Fruit fly (Drosophila melanogaster): Measurements from ENCODE around the gene Miro.

Miro gene

DNA sequence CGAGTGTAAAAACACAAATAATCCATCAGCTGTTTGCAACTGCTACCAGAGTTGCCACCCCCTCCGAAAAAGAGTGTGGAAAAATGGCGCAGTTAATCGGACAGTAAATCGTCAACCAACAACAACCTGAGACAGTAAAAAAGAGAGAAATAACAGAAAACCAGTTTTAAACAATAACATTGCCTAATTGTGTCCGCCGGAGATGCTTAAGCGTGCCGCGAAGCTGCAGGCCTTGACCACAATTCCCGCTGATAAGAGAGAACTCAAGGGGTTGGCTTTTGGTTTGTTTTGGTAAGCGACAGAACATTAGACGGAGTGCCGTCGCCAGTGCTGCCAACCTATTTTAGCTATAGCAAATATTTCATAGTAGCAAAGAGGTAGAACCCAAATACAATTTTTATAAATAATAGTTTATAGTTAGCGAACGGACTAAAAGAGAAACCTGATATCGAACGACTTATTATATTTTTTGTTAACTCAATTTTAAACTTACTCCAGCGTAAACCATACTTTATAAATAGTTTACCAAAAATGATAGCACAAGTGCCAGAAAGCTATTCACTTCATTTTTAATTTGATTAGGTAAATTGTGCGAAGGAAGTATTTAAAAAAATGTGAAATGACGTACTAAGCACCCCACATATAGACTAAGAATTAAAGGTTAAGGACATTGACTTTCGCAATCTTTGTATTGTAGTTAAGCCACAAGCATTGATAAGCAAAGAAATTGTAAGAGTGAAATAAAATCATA lies 12.2 kb upstream of the Miro start, which contains the start of the genes Atg6 and Pisd (continued):
- peak; percentile 28; the same call in 1 of the 2 replicates for TF ChIP-seq CG14441 (GFP tag; IDR thresholded peaks at IDR 0.05)
- no peak for TF ChIP-seq twi (tag; optimal IDR thresholded peaks at IDR 0.05)
- TF ChIP-seq CG13775 (GFP tag; optimal IDR thresholded peaks at IDR 0.05) = no peak
- TF ChIP-seq rib (GFP tag; IDR thresholded peaks at IDR 0.05) = 0 out of 2 replicates have a peak, but pooled peaks have one; percentile 33
- peak; percentile 8 for TF ChIP-seq Deaf1 (tag; optimal IDR thresholded peaks at IDR 0.05)
- peak; percentile 52; the same call in 1 of the 3 replicates for TF ChIP-seq otp (GFP tag; IDR thresholded peaks at IDR 0.05)
- peak; percentile 15 for TF ChIP-seq CG7839 (tag; optimal IDR thresholded peaks at IDR 0.05)
- no peak for TF ChIP-seq ERR (GFP tag; optimal IDR thresholded peaks at IDR 0.05)
- no peak for TF ChIP-seq knrl (GFP tag; IDR thresholded peaks at IDR 0.05; ENCODE audit: partially characterized antibody)
- TF ChIP-seq h (optimal IDR thresholded peaks at IDR 0.05) = no peak
- TF ChIP-seq trh (GFP tag; optimal IDR thresholded peaks at IDR 0.05) = no peak
- TF ChIP-seq CG7372 (GFP tag; IDR thresholded peaks at IDR 0.05) = no peak
- TF ChIP-seq CG12236 (GFP tag; optimal IDR thresholded peaks at IDR 0.05) = no peak
- TF ChIP-seq Myb (GFP tag; optimal IDR thresholded peaks at IDR 0.05) = peak; percentile 32
- no peak for TF ChIP-seq D19A (tag; optimal IDR thresholded peaks at IDR 0.05)
- no peak for TF ChIP-seq ro (GFP tag; IDR thresholded peaks at IDR 0.05)
- TF ChIP-seq ttk (GFP tag; IDR thresholded peaks at IDR 0.05) = peak; percentile 50; the same call in 1 of the 2 replicates
- no peak for TF ChIP-seq lov (optimal IDR thresholded peaks at IDR 0.05)
- TF ChIP-seq lov (GFP tag; IDR thresholded peaks at IDR 0.05) = no peak
- no peak for TF ChIP-seq CG3726 (GFP tag; IDR thresholded peaks at IDR 0.05)
- no peak for TF ChIP-seq MTF-1 (GFP tag; optimal IDR thresholded peaks at IDR 0.05; ENCODE audit: borderline replicate concordance)
- no peak for TF ChIP-seq CG18764 (GFP tag; optimal IDR thresholded peaks at IDR 0.05)
- no peak for TF ChIP-seq Oaz (GFP tag; IDR thresholded peaks at IDR 0.05)
- TF ChIP-seq pb (GFP tag; optimal IDR thresholded peaks at IDR 0.05) = no peak
- TF ChIP-seq ara (GFP tag; IDR thresholded peaks at IDR 0.05) = no peak
- TF ChIP-seq crc (GFP tag; optimal IDR thresholded peaks at IDR 0.05) = no peak
- TF ChIP-seq Dek (tag; optimal IDR thresholded peaks at IDR 0.05) = no peak
- TF ChIP-seq CrebB (tag; optimal IDR thresholded peaks at IDR 0.05) = peak; percentile 40
- TF ChIP-seq CG30020 (tag; optimal IDR thresholded peaks at IDR 0.05) = peak; percentile 37
- no peak for TF ChIP-seq caup (GFP tag; optimal IDR thresholded peaks at IDR 0.05; ENCODE audit: severe bottlenecking)
- no peak for TF ChIP-seq CG16813 (GFP tag; IDR thresholded peaks at IDR 0.05; ENCODE audit: partially characterized antibody)
- no peak for TF ChIP-seq ase (GFP tag; IDR thresholded peaks at IDR 0.05)
- peak; percentile 69; the same call in 1 of the 3 replicates for TF ChIP-seq CG34422 (GFP tag; IDR thresholded peaks at IDR 0.05)
- TF ChIP-seq da (GFP tag; optimal IDR thresholded peaks at IDR 0.05) = no peak
- no peak for TF ChIP-seq D19B (GFP tag; optimal IDR thresholded peaks at IDR 0.05)
- peak in 1 of 2 experiments; percentile 40 for TF ChIP-seq Eip74EF (GFP tag; optimal IDR thresholded peaks at IDR 0.05)
- peak; percentile 78 for TF ChIP-seq sens (GFP tag)
- TF ChIP-seq CG6254 (GFP tag; optimal IDR thresholded peaks at IDR 0.05) = no peak
- TF ChIP-seq CG7928 (GFP tag; optimal IDR thresholded peaks at IDR 0.05) = no peak
- peak; percentile 20 for TF ChIP-seq CG17802 (tag; optimal IDR thresholded peaks at IDR 0.05)
- TF ChIP-seq bsh (GFP tag; optimal IDR thresholded peaks at IDR 0.05) = no peak
- TF ChIP-seq CG42726 (GFP tag; IDR thresholded peaks at IDR 0.05; ENCODE audit: partially characterized antibody) = no peak; the same call in 1 of the 2 replicates
- TF ChIP-seq Side (GFP tag; optimal IDR thresholded peaks at IDR 0.05) = peak; percentile 39
- TF ChIP-seq HmgZ (tag; optimal IDR thresholded peaks at IDR 0.05) = peak; percentile 62
- no peak for TF ChIP-seq CG11695 (GFP tag; IDR thresholded peaks at IDR 0.05)
- peak; percentile 30 for TF ChIP-seq scrt (GFP tag; optimal IDR thresholded peaks at IDR 0.05)
- TF ChIP-seq pan (optimal IDR thresholded peaks at IDR 0.05) = no peak
- no peak for TF ChIP-seq pan (GFP tag; optimal IDR thresholded peaks at IDR 0.05 in 1 of 2, IDR thresholded peaks at IDR 0.05 in 1 of 2)
- peak; percentile 14 for TF ChIP-seq grn (GFP tag; optimal IDR thresholded peaks at IDR 0.05)
- TF ChIP-seq CG18619 (GFP tag; optimal IDR thresholded peaks at IDR 0.05) = no peak

Measured in whole organism, embryonic.